Worm (Caenorhabditis elegans) whole organism, mixed stage, embryonic: ENCODE measurements around the gene msp-74.

Source experiments
- blmp-1 ChIP-seq: fragments of 150-350 bp; optimal IDR thresholded peaks from 2 replicates; lab custom pipeline; 2014; ENCODE audit warnings: missing biosample characterization, missing genetic modification characterization
- ceh-39 ChIP-seq: fragments of 150-350 bp; optimal IDR thresholded peaks from 2 replicates; lab custom pipeline; 2014; ENCODE audit warnings: missing biosample characterization, missing genetic modification characterization
- ceh-83 ChIP-seq: fragments of 200-800 bp; sonication (Bioruptor generic); optimal IDR thresholded peaks from 2 replicates; lab custom pipeline; 2018; ENCODE audit warnings: mild to moderate bottlenecking, missing genetic modification characterization, missing compliant biosample characterization
- ces-1 ChIP-seq: fragments of 150-350 bp; optimal IDR thresholded peaks from 2 replicates; lab custom pipeline; 2014; ENCODE audit warnings: missing biosample characterization, missing genetic modification reagents, missing genetic modification characterization
- cnd-1 ChIP-seq: fragments of 200-800 bp; sonication (Bioruptor generic); optimal IDR thresholded peaks from 2 replicates; lab custom pipeline; 2018; ENCODE audit warnings: mild to moderate bottlenecking, missing genetic modification characterization, missing compliant biosample characterization
- drap-1 ChIP-seq: fragments of 200-800 bp; sonication (Bioruptor generic); optimal IDR thresholded peaks from 3 replicates; lab custom pipeline; 2018; ENCODE audit warnings: mild to moderate bottlenecking, missing genetic modification characterization, missing compliant biosample characterization
- elt-3 ChIP-seq: fragments of 150-350 bp; optimal IDR thresholded peaks from 2 replicates; lab custom pipeline; 2014; ENCODE audit warnings: missing biosample characterization, missing genetic modification characterization
- flh-1 ChIP-seq: fragments of 200-800 bp; sonication (Bioruptor generic); optimal IDR thresholded peaks from 2 replicates; lab custom pipeline; 2018; ENCODE audit warnings: mild to moderate bottlenecking, missing genetic modification characterization, moderate library complexity, missing compliant biosample characterization
- ham-2 ChIP-seq: fragments of 200-800 bp; sonication (Bioruptor generic); optimal IDR thresholded peaks from 2 replicates; lab custom pipeline; 2018; ENCODE audit warnings: mild to moderate bottlenecking, missing genetic modification characterization, missing compliant biosample characterization
- hlh-1 ChIP-seq: fragments of 150-350 bp; optimal IDR thresholded peaks from 2 replicates; lab custom pipeline; 2014; ENCODE audit warnings: missing biosample characterization, missing genetic modification reagents, missing genetic modification characterization
- lin-13 ChIP-seq: fragments of 150-350 bp; optimal IDR thresholded peaks from 2 replicates; lab custom pipeline; 2014; ENCODE audit warnings: missing biosample characterization, missing genetic modification characterization
- lin-32 ChIP-seq: fragments of 200-800 bp; sonication (Bioruptor generic); optimal IDR thresholded peaks from 2 replicates; lab custom pipeline; 2018; ENCODE audit warnings: mild to moderate bottlenecking, missing genetic modification characterization, missing compliant biosample characterization
- lsy-2 ChIP-seq: fragments of 150-350 bp; optimal IDR thresholded peaks from 2 replicates; lab custom pipeline; 2014; ENCODE audit warnings: missing biosample characterization, missing genetic modification characterization
- mab-5 ChIP-seq: fragments of 150-350 bp; optimal IDR thresholded peaks from 2 replicates; lab custom pipeline; 2014; ENCODE audit warnings: missing biosample characterization, missing genetic modification characterization
- mep-1 ChIP-seq: fragments of 150-350 bp; optimal IDR thresholded peaks from 2 replicates; lab custom pipeline; 2017; ENCODE audit warnings: missing biosample characterization, missing genetic modification reagents, missing genetic modification characterization, inconsistent platforms
- mls-2 ChIP-seq: sonication (generic microtip); optimal IDR thresholded peaks from 2 replicates; lab custom pipeline; 2016; ENCODE audit warnings: mild to moderate bottlenecking, missing genetic modification characterization, moderate library complexity, missing compliant biosample characterization
- nhr-2 ChIP-seq: fragments of 150-350 bp; optimal IDR thresholded peaks from 2 replicates; lab custom pipeline; 2014; ENCODE audit warnings: missing biosample characterization, missing genetic modification characterization
- nhr-237 ChIP-seq: fragments of 150-350 bp; optimal IDR thresholded peaks from 2 replicates; lab custom pipeline; 2014; ENCODE audit warnings: missing biosample characterization, missing genetic modification characterization
- nhr-28 ChIP-seq: fragments of 150-350 bp; optimal IDR thresholded peaks from 2 replicates; lab custom pipeline; 2014; ENCODE audit warnings: missing biosample characterization, missing genetic modification characterization
- nhr-76 ChIP-seq: sonication (generic microtip); optimal IDR thresholded peaks from 2 replicates; lab custom pipeline; 2017; ENCODE audit warnings: missing biosample characterization, missing genetic modification characterization
- pha-4 ChIP-seq: fragments of 150-350 bp; optimal IDR thresholded peaks from 2 replicates; lab custom pipeline; 2018; ENCODE audit warnings: missing biosample characterization, missing genetic modification reagents, missing genetic modification characterization
- snpc-4 ChIP-seq: fragments of 150-350 bp; optimal IDR thresholded peaks from 2 replicates; lab custom pipeline; 2014; ENCODE audit warnings: missing biosample characterization, missing genetic modification characterization
- sptf-1 ChIP-seq: sonication (generic microtip); optimal IDR thresholded peaks from 2 replicates; lab custom pipeline; 2017; ENCODE audit warnings: mild to moderate bottlenecking, missing genetic modification characterization, moderate library complexity, missing compliant biosample characterization
- unc-120 ChIP-seq: sonication (generic microtip); optimal IDR thresholded peaks from 2 replicates; lab custom pipeline; 2017; ENCODE audit warnings: missing genetic modification characterization, missing compliant biosample characterization; ENCODE audit not compliant: poor library complexity, severe bottlenecking
- unc-62 ChIP-seq: fragments of 150-350 bp; optimal IDR thresholded peaks from 2 replicates; lab custom pipeline; 2014; ENCODE audit warnings: missing biosample characterization, missing genetic modification reagents, missing genetic modification characterization
- zip-8 ChIP-seq: fragments of 150-350 bp; optimal IDR thresholded peaks from 2 replicates; lab custom pipeline; 2014; ENCODE audit warnings: missing biosample characterization, missing genetic modification characterization

Gene msp-74

DNA sequence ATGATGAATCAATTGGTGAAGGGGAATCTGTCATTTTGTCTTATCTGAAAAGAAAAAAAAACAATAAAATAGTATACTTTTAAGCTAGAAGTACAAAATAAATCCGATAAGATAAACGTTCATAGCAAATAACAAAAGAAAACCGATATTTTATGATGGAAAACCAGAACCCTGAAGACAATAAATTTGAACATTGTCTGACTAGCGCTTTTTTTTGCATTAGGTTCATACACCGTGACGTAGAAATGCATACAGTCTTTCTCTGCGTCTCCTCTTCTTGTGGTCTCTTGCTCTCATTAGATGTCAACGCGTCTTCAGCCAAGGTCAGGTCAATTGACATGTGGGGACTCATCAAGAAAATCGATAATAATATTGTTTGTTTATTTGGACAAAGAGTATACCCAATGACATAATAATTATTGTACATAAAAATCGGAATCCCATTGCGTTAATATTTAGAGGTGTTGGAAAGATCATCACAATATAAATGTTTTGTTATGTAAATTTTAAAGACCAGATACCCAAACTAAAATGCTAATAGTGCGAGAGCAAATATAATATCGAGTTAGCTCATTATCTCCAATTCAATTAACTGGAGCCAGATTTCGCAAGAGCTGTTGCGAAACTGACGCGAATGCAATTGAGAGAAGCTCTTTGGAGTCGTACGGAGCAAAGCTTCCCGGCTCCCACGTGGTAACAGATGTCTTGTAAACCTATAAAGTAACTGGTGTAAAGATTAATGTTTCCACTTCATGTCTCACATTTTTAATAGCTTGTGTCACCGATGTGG lies 33.8 kb downstream of the msp-74 start, which contains the start of gene dsh-2:
dsh-2 (minus strand) TSS at position 51 of the 790 bp plus-strand sequence.
- TF ChIP-seq unc-120 = peak; percentile 10
- peak; percentile 94 for TF ChIP-seq ces-1 (GFP tag; lab: Kevin White, UChicago)
- TF ChIP-seq lin-13 (tag; lab: Kevin White, UChicago) = peak; percentile 44
- peak; percentile 86 for TF ChIP-seq unc-62 (GFP tag; lab: Kevin White, UChicago)
- TF ChIP-seq lsy-2 (tag; lab: Kevin White, UChicago) = peak; percentile 20
- TF ChIP-seq mep-1 (tag; lab: Kevin White, UChicago) = peak; percentile 64
- TF ChIP-seq blmp-1 (tag; lab: Kevin White, UChicago) = no peak
- peak; percentile 82 for TF ChIP-seq ceh-39 (tag; lab: Kevin White, UChicago)
- TF ChIP-seq hlh-1 (tag; lab: Kevin White, UChicago) = peak; percentile 13
- TF ChIP-seq nhr-2 (tag; lab: Kevin White, UChicago) = peak; percentile 70
- no peak for TF ChIP-seq mab-5 (tag; lab: Kevin White, UChicago)

DNA sequence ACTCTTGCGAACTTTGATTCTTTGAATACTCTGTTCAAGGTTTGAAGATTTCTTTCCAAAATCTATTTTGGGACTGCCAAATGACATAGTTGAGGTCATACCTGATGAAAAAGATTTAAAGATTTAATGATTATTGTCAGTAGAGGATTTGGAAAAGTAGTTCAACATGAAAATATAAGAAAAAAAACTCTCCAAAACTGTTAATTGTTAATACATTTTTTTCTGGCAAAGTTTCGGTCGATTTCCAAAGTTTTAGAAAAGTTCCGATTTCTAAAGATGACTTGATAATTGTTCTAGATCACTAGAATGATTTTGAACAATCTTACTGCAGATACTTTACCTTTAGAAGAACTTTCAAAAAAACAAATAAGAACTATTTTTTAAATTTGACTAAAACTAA lies 43.9 kb downstream of the msp-74 start, which contains the start of gene C27A2.7:
C27A2.7 (minus strand) TSS at position 101 of the 400 bp plus-strand sequence.
- TF ChIP-seq drap-1 (GFP tag; lab: Kevin White, UChicago) (no peak), flh-1 (GFP tag; lab: Kevin White, UChicago) (no peak), ham-2 (GFP tag; lab: Kevin White, UChicago) (no peak), sptf-1 (no peak), lsy-2 (tag; lab: Kevin White, UChicago) (no peak)

ce11 chrII:5069525-5069924 lies 45.6 kb downstream of the msp-74 start, which contains the start of gene idpb-2:
Gene idpb-2, minus strand, starts transcription at chrII:5069625.
- TF ChIP-seq mep-1 (tag; lab: Kevin White, UChicago) (no peak), mls-2 (tag; lab: Kevin White, UChicago) (no peak), nhr-76 (tag; lab: Kevin White, UChicago) (no peak), cnd-1 (tag; lab: Kevin White, UChicago) (no peak), nhr-28 (tag; lab: Kevin White, UChicago) (no peak), lsy-2 (tag; lab: Kevin White, UChicago) (no peak), lin-32 (GFP tag; lab: Kevin White, UChicago) (no peak), zip-8 (tag; lab: Kevin White, UChicago) (no peak), pha-4 (tag; lab: Kevin White, UChicago) (no peak), flh-1 (GFP tag; lab: Kevin White, UChicago) (no peak), nhr-237 (tag; lab: Kevin White, UChicago) (no peak), ces-1 (GFP tag; lab: Kevin White, UChicago) (no peak), mab-5 (tag; lab: Kevin White, UChicago) (no peak)

- TF ChIP-seq ceh-83 (GFP tag; lab: Kevin White, UChicago) (no peak), ceh-39 (tag; lab: Kevin White, UChicago) (no peak), snpc-4 (tag; lab: Kevin White, UChicago) (no peak), lin-13 (tag; lab: Kevin White, UChicago) (no peak), pha-4 (tag; lab: Kevin White, UChicago) (no peak), ham-2 (GFP tag; lab: Kevin White, UChicago) (no peak), hlh-1 (tag; lab: Kevin White, UChicago) (no peak), mab-5 (tag; lab: Kevin White, UChicago) (no peak), nhr-2 (tag; lab: Kevin White, UChicago) (no peak)
- TF ChIP-seq, all 35 proteins: peak for 0
These were observed 47.2 kb downstream of the msp-74 start, which contains the start of gene C27A2.8 for ce11 chrII:5067927-5068326. Gene C27A2.8, minus strand, starts transcription at chrII:5068043.

- TF ChIP-seq elt-3 = no peak
These were observed 48.2 kb downstream of the msp-74 start for ce11 chrII:5066967-5067366.
